Fruit fly (Drosophila melanogaster) whole organism, adult: ENCODE data around the gene CG4297.

Experiments used
- CG11617 ChIP-seq: fragments of 200-800 bp; sonication (Bioruptor generic); optimal IDR thresholded peaks from 2 replicates; lab custom pipeline; 2017; ENCODE audit warnings: mild to moderate bottlenecking, missing biosample characterization, missing genetic modification reagents, missing genetic modification characterization
- CG12768 ChIP-seq: fragments of 200-800 bp; sonication (Bioruptor generic); optimal IDR thresholded peaks from 2 replicates; lab custom pipeline; 2017; ENCODE audit warnings: missing biosample characterization, missing genetic modification characterization, mild to moderate bottlenecking, moderate library complexity, missing genetic modification reagents
- CG14711 ChIP-seq: fragments of 200-800 bp; sonication (Bioruptor generic); optimal IDR thresholded peaks from 2 replicates; lab custom pipeline; 2018; ENCODE audit warnings: missing biosample characterization, mild to moderate bottlenecking, missing genetic modification characterization, moderate library complexity
- CG1620 ChIP-seq: fragments of 200-800 bp; sonication (Bioruptor generic); optimal IDR thresholded peaks from 2 replicates; lab custom pipeline; 2016; ENCODE audit warnings: missing biosample characterization, missing genetic modification characterization
- CG33017 ChIP-seq: fragments of 200-800 bp; sonication (Bioruptor generic); optimal IDR thresholded peaks from 2 replicates; lab custom pipeline; 2018; ENCODE audit warnings: missing biosample characterization, mild to moderate bottlenecking, missing genetic modification characterization, moderate library complexity
- CG5204 ChIP-seq: fragments of 200-800 bp; sonication (Bioruptor generic); optimal IDR thresholded peaks from 2 replicates; lab custom pipeline; 2016; ENCODE audit warnings: missing biosample characterization, missing genetic modification characterization
- CG7045 ChIP-seq: fragments of 200-800 bp; sonication (Bioruptor generic); optimal IDR thresholded peaks from 2 replicates; lab custom pipeline; 2017; ENCODE audit warnings: missing biosample characterization, mild to moderate bottlenecking, missing genetic modification characterization
- CG7101 ChIP-seq: fragments of 200-800 bp; sonication (Bioruptor generic); optimal IDR thresholded peaks from 2 replicates; lab custom pipeline; 2018; ENCODE audit warnings: missing biosample characterization, mild to moderate bottlenecking, missing genetic modification characterization, moderate library complexity
- Clk ChIP-seq: fragments of 200-800 bp; sonication (Bioruptor generic); optimal IDR thresholded peaks from 2 replicates; lab custom pipeline; 2017; ENCODE audit warnings: missing biosample characterization, missing genetic modification characterization
- Crg-1 ChIP-seq: fragments of 200-800 bp; sonication (Bioruptor generic); optimal IDR thresholded peaks from 2 replicates; lab custom pipeline; 2016; ENCODE audit warnings: missing biosample characterization, missing genetic modification characterization
- Hr96 ChIP-seq: fragments of 200-800 bp; sonication (Bioruptor generic); optimal IDR thresholded peaks from 2 replicates; lab custom pipeline; 2016; ENCODE audit warnings: missing biosample characterization, missing genetic modification characterization
- Mnt ChIP-seq: fragments of 200-800 bp; sonication (Bioruptor generic); optimal IDR thresholded peaks from 2 replicates; lab custom pipeline; 2016; ENCODE audit warnings: missing biosample characterization, mild to moderate bottlenecking, missing genetic modification characterization
- bab1 ChIP-seq: fragments of 200-800 bp; sonication (Bioruptor generic); optimal IDR thresholded peaks from 3 replicates; lab custom pipeline; 2019; ENCODE audit warnings: missing biosample characterization, mild to moderate bottlenecking, missing genetic modification characterization, moderate library complexity
- cic ChIP-seq: fragments of 200-800 bp; sonication (Bioruptor generic); optimal IDR thresholded peaks from 2 replicates; lab custom pipeline; 2017; ENCODE audit warnings: missing biosample characterization, mild to moderate bottlenecking, missing genetic modification characterization, moderate library complexity
- cnc ChIP-seq, 2 experiments: fragments of >200 bp; optimal IDR thresholded peaks; 2 replicates each; lab custom pipeline; 2017
- kay ChIP-seq: fragments of 200-800 bp; sonication (Bioruptor generic); peaks from one replicate; lab custom pipeline; 2016; ENCODE audit warnings: missing biosample characterization, missing genetic modification characterization, borderline replicate concordance
- ovo ChIP-seq: fragments of 200-800 bp; sonication (Bioruptor generic); optimal IDR thresholded peaks from 2 replicates; lab custom pipeline; 2016; ENCODE audit warnings: missing biosample characterization, missing genetic modification characterization
- pad ChIP-seq: fragments of 200-800 bp; sonication (Bioruptor generic); optimal IDR thresholded peaks from 3 replicates; lab custom pipeline; 2017; ENCODE audit warnings: missing biosample characterization, missing genetic modification characterization, mild to moderate bottlenecking, moderate library complexity, missing genetic modification reagents
- tj ChIP-seq: fragments of 200-800 bp; sonication (Bioruptor generic); optimal IDR thresholded peaks from 3 replicates; lab custom pipeline; 2017; ENCODE audit warnings: missing biosample characterization, mild to moderate bottlenecking, missing genetic modification characterization, moderate library complexity
- toe ChIP-seq: fragments of 200-800 bp; sonication (Bioruptor generic); optimal IDR thresholded peaks from 2 replicates; lab custom pipeline; 2016; ENCODE audit warnings: missing biosample characterization, missing genetic modification characterization

The CG4297 gene

dm6 chr2L:517911-518619, 46.1 kb upstream of the CG4297 start:
- TF ChIP-seq CG7045 (GFP tag; lab: Kevin White, UChicago) (no peak), CG1620 (GFP tag; lab: Kevin White, UChicago) (no peak), Crg-1 (no peak), CG7101 (no peak), bab1 (no peak)

dm6 chr2L:516032-516993, 44.3 kb upstream of the CG4297 start:
- TF ChIP-seq cic (GFP tag; lab: Kevin White, UChicago) (no peak), kay (GFP tag; lab: Kevin White, UChicago) (peak; percentile 30), CG7045 (GFP tag; lab: Kevin White, UChicago) (no peak), CG5204 (GFP tag; lab: Kevin White, UChicago) (no peak)

dm6 chr2L:514124-514818, 42.3 kb upstream of the CG4297 start:
- TF ChIP-seq bab1, result no peak
- no peak for TF ChIP-seq CG5204 (GFP tag; lab: Kevin White, UChicago)
- no peak for TF ChIP-seq cic (GFP tag; lab: Kevin White, UChicago)
- TF ChIP-seq CG7101, result no peak
- TF ChIP-seq kay (GFP tag; lab: Kevin White, UChicago), result no peak

- no peak for TF ChIP-seq Clk (GFP tag; lab: Kevin White, UChicago)
- no peak for TF ChIP-seq Hr96 (GFP tag; lab: Kevin White, UChicago)
- TF ChIP-seq toe (GFP tag; lab: Kevin White, UChicago), result no peak
- no peak for TF ChIP-seq CG1620 (GFP tag; lab: Kevin White, UChicago)
- no peak for TF ChIP-seq Crg-1
- TF ChIP-seq ovo, result no peak
- no peak for TF ChIP-seq CG7045 (GFP tag; lab: Kevin White, UChicago)
- TF ChIP-seq CG14711 (tag; lab: Kevin White, UChicago), result no peak
- TF ChIP-seq CG11617 (GFP tag; lab: Kevin White, UChicago), result no peak
- TF ChIP-seq Mnt, result no peak
- no peak for TF ChIP-seq cic (GFP tag; lab: Kevin White, UChicago)
Measured at dm6 chr2L:513035-513434, 41.0 kb upstream of the CG4297 start.

- TF ChIP-seq toe (GFP tag; lab: Kevin White, UChicago), result no peak
- no peak for TF ChIP-seq Crg-1
- TF ChIP-seq Hr96 (GFP tag; lab: Kevin White, UChicago), result no peak
- no peak for TF ChIP-seq ovo
- no peak for TF ChIP-seq CG7045 (GFP tag; lab: Kevin White, UChicago)
- no peak for TF ChIP-seq pad (GFP tag; lab: Kevin White, UChicago)
- no peak for TF ChIP-seq tj (GFP tag; lab: Kevin White, UChicago)
- no peak for TF ChIP-seq CG12768
Measured at dm6 chr2L:512028-512427, 40.0 kb upstream of the CG4297 start.

- no peak for TF ChIP-seq Clk (GFP tag; lab: Kevin White, UChicago)
- TF ChIP-seq pad (GFP tag; lab: Kevin White, UChicago), result no peak
- TF ChIP-seq CG5204 (GFP tag; lab: Kevin White, UChicago), result no peak
- no peak for TF ChIP-seq cnc (optimal IDR thresholded peaks at IDR 0.05; lab: Kevin White, UChicago)
- TF ChIP-seq CG33017 (tag; lab: Kevin White, UChicago), result no peak
- no peak for TF ChIP-seq tj (GFP tag; lab: Kevin White, UChicago)
- TF ChIP-seq CG1620 (GFP tag; lab: Kevin White, UChicago), result no peak
- no peak for TF ChIP-seq Crg-1
Measured at dm6 chr2L:510534-511014, 38.6 kb upstream of the CG4297 start.

dm6 chr2L:507169-507568, 35.2 kb upstream of the CG4297 start:
- TF ChIP-seq cnc (optimal IDR thresholded peaks at IDR 0.05; lab: Kevin White, UChicago), result no peak
- no peak for TF ChIP-seq Mnt
- TF ChIP-seq CG7045 (GFP tag; lab: Kevin White, UChicago), result no peak
- no peak for TF ChIP-seq CG11617 (GFP tag; lab: Kevin White, UChicago)
- TF ChIP-seq toe (GFP tag; lab: Kevin White, UChicago), result no peak
- TF ChIP-seq bab1, result no peak
- no peak for TF ChIP-seq CG14711 (tag; lab: Kevin White, UChicago)
- TF ChIP-seq Clk (GFP tag; lab: Kevin White, UChicago), result no peak
